Fruit fly (Drosophila melanogaster) whole organism, embryonic: Measurements from ENCODE around the gene Pnn.

Source experiments
- Adf1 ChIP-seq: fragments of 200-800 bp; sonication (Bioruptor generic); IDR thresholded peaks from 2 replicates; pipeline ENCODE4 v1.3.6; 2022; ENCODE audit warnings: missing biosample characterization, missing genetic modification characterization
- Bgb ChIP-seq: fragments of 200-800 bp; sonication (Bioruptor generic); IDR thresholded peaks from 2 replicates; pipeline ENCODE4 v1.3.6; 2022; ENCODE audit warnings: missing biosample characterization, missing genetic modification characterization; ENCODE audit not compliant: partially characterized antibody
- CG11723 ChIP-seq: fragments of 200-800 bp; sonication (Bioruptor generic); optimal IDR thresholded peaks from 2 replicates; lab custom pipeline; 2017; ENCODE audit warnings: missing biosample characterization, mild to moderate bottlenecking, missing genetic modification characterization
- CG13296 ChIP-seq: fragments of 200-800 bp; sonication (Bioruptor generic); optimal IDR thresholded peaks from 3 replicates; lab custom pipeline; 2018; ENCODE audit warnings: missing biosample characterization, mild to moderate bottlenecking, missing genetic modification characterization
- CG13624 ChIP-seq: fragments of 200-800 bp; sonication (Bioruptor generic); optimal IDR thresholded peaks from 2 replicates; lab custom pipeline; 2016; ENCODE audit warnings: missing biosample characterization, missing genetic modification characterization
- CG14860 ChIP-seq: fragments of 200-800 bp; sonication (Bioruptor generic); IDR thresholded peaks from 3 replicates; pipeline ENCODE4 v1.3.6; 2022; ENCODE audit warnings: missing biosample characterization, missing genetic modification characterization; ENCODE audit not compliant: partially characterized antibody
- CG1603 ChIP-seq: fragments of 200-800 bp; sonication (Bioruptor generic); optimal IDR thresholded peaks from 2 replicates; lab custom pipeline; 2019; ENCODE audit warnings: missing biosample characterization, mild to moderate bottlenecking, missing genetic modification characterization, moderate library complexity
- CG17328 ChIP-seq: fragments of 200-800 bp; sonication (Bioruptor generic); IDR thresholded peaks from 2 replicates; pipeline ENCODE4 v1.3.6; 2022; ENCODE audit warnings: missing biosample characterization, missing genetic modification characterization
- CG17361 ChIP-seq: fragments of 200-800 bp; sonication (Bioruptor generic); IDR thresholded peaks from 3 replicates; pipeline ENCODE4 v1.3.6; 2022; ENCODE audit warnings: missing biosample characterization, missing genetic modification characterization
- CG30020 ChIP-seq: fragments of 200-800 bp; optimal IDR thresholded peaks from 2 replicates; lab custom pipeline; 2019; ENCODE audit warnings: missing biosample characterization, mild to moderate bottlenecking, missing genetic modification characterization, moderate library complexity
- CG33557 ChIP-seq: fragments of 200-800 bp; sonication (Bioruptor generic); optimal IDR thresholded peaks from 2 replicates; lab custom pipeline; 2019; ENCODE audit warnings: missing biosample characterization, mild to moderate bottlenecking, missing genetic modification characterization, moderate library complexity
- CG4617 ChIP-seq: fragments of 200-800 bp; sonication (Bioruptor generic); optimal IDR thresholded peaks from 3 replicates; lab custom pipeline; 2016; ENCODE audit warnings: missing biosample characterization, missing genetic modification characterization, borderline replicate concordance
- CG4854 ChIP-seq: fragments of 200-800 bp; sonication (Bioruptor generic); optimal IDR thresholded peaks from 2 replicates; lab custom pipeline; 2016; ENCODE audit warnings: missing biosample characterization, missing genetic modification characterization, inconsistent platforms
- CG5953 ChIP-seq: fragments of 200-800 bp; sonication (Bioruptor generic); IDR thresholded peaks from 2 replicates; pipeline ENCODE4 v1.3.6; 2022; ENCODE audit warnings: missing biosample characterization, missing genetic modification characterization
- CG7372 ChIP-seq: fragments of 200-800 bp; sonication (Bioruptor generic); IDR thresholded peaks from 2 replicates; pipeline ENCODE4 v1.3.6; 2022; ENCODE audit warnings: missing biosample characterization, missing genetic modification characterization
- CG9727 ChIP-seq: fragments of 200-800 bp; sonication (Bioruptor generic); optimal IDR thresholded peaks from 3 replicates; lab custom pipeline; 2017; ENCODE audit warnings: missing biosample characterization, mild to moderate bottlenecking, missing genetic modification characterization
- Dbx ChIP-seq: fragments of 200-800 bp; sonication (Bioruptor generic); IDR thresholded peaks from 3 replicates; pipeline ENCODE4 v1.3.6; 2022; ENCODE audit warnings: missing biosample characterization, missing genetic modification characterization
- Dip2 ChIP-seq: fragments of 200-800 bp; sonication (Bioruptor generic); IDR thresholded peaks from 2 replicates; pipeline ENCODE4 v1.3.6; 2022; ENCODE audit warnings: missing biosample characterization, missing genetic modification characterization
- ERR ChIP-seq: fragments of 200-800 bp; sonication (Bioruptor generic); optimal IDR thresholded peaks from 2 replicates; lab custom pipeline; 2016; ENCODE audit warnings: missing biosample characterization, missing genetic modification characterization
- Hsf ChIP-seq: fragments of 200-800 bp; sonication (Bioruptor generic); optimal IDR thresholded peaks from 3 replicates; lab custom pipeline; 2016; ENCODE audit warnings: missing biosample characterization, missing genetic modification characterization
- Jarid2 ChIP-seq: fragments of 200-800 bp; sonication (Bioruptor generic); optimal IDR thresholded peaks from 3 replicates; lab custom pipeline; 2017; ENCODE audit warnings: mild to moderate bottlenecking, missing biosample characterization, missing genetic modification reagents, missing genetic modification characterization
- Opbp ChIP-seq: fragments of 200-800 bp; sonication (Bioruptor generic); IDR thresholded peaks from 3 replicates; pipeline ENCODE4 v1.3.6; 2022; ENCODE audit warnings: missing biosample characterization, missing genetic modification characterization; ENCODE audit not compliant: partially characterized antibody
- Optix ChIP-seq: fragments of 200-800 bp; sonication (Bioruptor generic); IDR thresholded peaks from 3 replicates; pipeline ENCODE4 v1.3.6; 2022; ENCODE audit warnings: missing biosample characterization, missing genetic modification characterization
- Pdp1 ChIP-seq, 2 experiments: fragments of 200-800 bp; sonication (Bioruptor generic); optimal IDR thresholded peaks; 3 replicates each; lab custom pipeline; 2016; ENCODE audit warnings: missing biosample characterization in 2 of 2, missing genetic modification characterization in 2 of 2, mild to moderate bottlenecking in 1 of 2, moderate library complexity in 1 of 2
- Scr ChIP-seq: fragments of 200-800 bp; sonication (Bioruptor generic); IDR thresholded peaks from 2 replicates; pipeline ENCODE4 v1.3.6; 2022; ENCODE audit warnings: missing biosample characterization, missing genetic modification characterization; ENCODE audit not compliant: partially characterized antibody
- Vsx1 ChIP-seq: fragments of 200-800 bp; sonication (Bioruptor generic); optimal IDR thresholded peaks from 2 replicates; lab custom pipeline; 2017; ENCODE audit warnings: missing biosample characterization, mild to moderate bottlenecking, missing genetic modification characterization, missing genetic modification reagents
- Xrp1 ChIP-seq: fragments of 200-800 bp; sonication (Bioruptor generic); IDR thresholded peaks from 2 replicates; pipeline ENCODE4 v1.3.6; 2022; ENCODE audit warnings: missing biosample characterization, missing genetic modification characterization
- cg ChIP-seq: fragments of 200-800 bp; sonication (Bioruptor generic); optimal IDR thresholded peaks from 3 replicates; lab custom pipeline; 2019; ENCODE audit warnings: missing biosample characterization, mild to moderate bottlenecking, missing genetic modification characterization, moderate library complexity
- crp ChIP-seq, 2 experiments: fragments of 200-800 bp; sonication (Bioruptor generic); optimal IDR thresholded peaks; 2 replicates in 1 of 2; 3 replicates in 1 of 2; lab custom pipeline; 2017; ENCODE audit warnings: missing biosample characterization in 2 of 2, missing genetic modification characterization in 2 of 2, mild to moderate bottlenecking in 1 of 2, moderate library complexity in 1 of 2
- ftz-f1 ChIP-seq: fragments of 200-800 bp; sonication (Bioruptor generic); optimal IDR thresholded peaks from 2 replicates; lab custom pipeline; 2016; ENCODE audit warnings: missing biosample characterization, missing genetic modification characterization
- gce ChIP-seq: fragments of 200-800 bp; sonication (Bioruptor generic); IDR thresholded peaks from 3 replicates; pipeline ENCODE4 v1.3.6; 2022; ENCODE audit warnings: missing biosample characterization, missing genetic modification characterization
- gcm ChIP-seq: fragments of 200-800 bp; sonication (Bioruptor generic); optimal IDR thresholded peaks from 2 replicates; lab custom pipeline; 2019; ENCODE audit warnings: missing biosample characterization, mild to moderate bottlenecking, missing genetic modification characterization, moderate library complexity
- grn ChIP-seq: fragments of 200-800 bp; sonication (Bioruptor generic); optimal IDR thresholded peaks from 3 replicates; lab custom pipeline; 2017; ENCODE audit warnings: missing biosample characterization, missing genetic modification characterization
- gro ChIP-seq: fragments of 200-800 bp; sonication (Bioruptor generic); optimal IDR thresholded peaks from 2 replicates; lab custom pipeline; 2016; ENCODE audit warnings: missing biosample characterization, missing genetic modification characterization
- her ChIP-seq: fragments of 200-800 bp; sonication (Bioruptor generic); optimal IDR thresholded peaks from 2 replicates; lab custom pipeline; 2016; ENCODE audit warnings: missing biosample characterization, missing genetic modification characterization
- kah ChIP-seq: fragments of 200-800 bp; sonication (Bioruptor generic); optimal IDR thresholded peaks from 2 replicates; lab custom pipeline; 2018; ENCODE audit warnings: missing biosample characterization, mild to moderate bottlenecking, missing genetic modification characterization
- nau ChIP-seq: fragments of 200-800 bp; sonication (Bioruptor generic); optimal IDR thresholded peaks from 3 replicates; lab custom pipeline; 2017; ENCODE audit warnings: missing biosample characterization, mild to moderate bottlenecking, missing genetic modification characterization, missing genetic modification reagents
- nerfin-1 ChIP-seq: fragments of 200-800 bp; sonication (Bioruptor generic); optimal IDR thresholded peaks from 3 replicates; lab custom pipeline; 2019; ENCODE audit warnings: missing biosample characterization, mild to moderate bottlenecking, missing genetic modification characterization, moderate library complexity
- pho ChIP-seq: fragments of 200-800 bp; sonication (Bioruptor generic); optimal IDR thresholded peaks from 2 replicates; lab custom pipeline; 2016; ENCODE audit warnings: missing biosample characterization, missing genetic modification characterization
- pros ChIP-seq: fragments of 200-800 bp; sonication (Bioruptor generic); optimal IDR thresholded peaks from 3 replicates; lab custom pipeline; 2019; ENCODE audit warnings: missing biosample characterization, mild to moderate bottlenecking, missing genetic modification characterization, moderate library complexity
- ro ChIP-seq: fragments of 200-800 bp; sonication (Bioruptor generic); IDR thresholded peaks from 2 replicates; pipeline ENCODE4 v1.3.6; 2022; ENCODE audit warnings: missing biosample characterization, missing genetic modification characterization
- row ChIP-seq: fragments of 200-800 bp; sonication (Bioruptor generic); IDR thresholded peaks from 3 replicates; pipeline ENCODE4 v1.3.6; 2022; ENCODE audit warnings: missing biosample characterization, missing genetic modification characterization
- run ChIP-seq: fragments of 200-800 bp; sonication (Bioruptor generic); optimal IDR thresholded peaks from 3 replicates; lab custom pipeline; 2018; ENCODE audit warnings: missing biosample characterization, mild to moderate bottlenecking, missing genetic modification characterization
- slbo ChIP-seq: fragments of 200-800 bp; sonication (Bioruptor generic); IDR thresholded peaks from 2 replicates; pipeline ENCODE4 v1.3.6; 2022; ENCODE audit warnings: missing biosample characterization, missing genetic modification characterization
- vnd ChIP-seq: fragments of 200-800 bp; sonication (Bioruptor generic); IDR thresholded peaks from 3 replicates; pipeline ENCODE4 v1.3.6; 2022; ENCODE audit warnings: missing biosample characterization, missing genetic modification characterization; ENCODE audit not compliant: partially characterized antibody

The Pnn gene

dm6 chr3R:9759360-9760191 lies 18.9 kb downstream of the Pnn start, which contains the start of gene Mpi (continued):
- TF ChIP-seq nau (GFP tag; lab: Kevin White, UChicago) (no peak), CG7372 (GFP tag; lab: Robert Waterston, UW) (no peak), Xrp1 (GFP tag; lab: Robert Waterston, UW) (peak; percentile 49; the same call in 1 of the 2 replicates), cg (no peak), CG4617 (GFP tag; lab: Kevin White, UChicago) (peak; percentile 63), row (GFP tag; lab: Robert Waterston, UW) (peak; percentile 92), Pdp1 (GFP tag; optimal IDR thresholded peaks at IDR 0.05; lab: Kevin White, UChicago) (peak in 1 of 2 experiments; percentile 33), Hsf (peak; percentile 13), Scr (GFP tag; lab: Robert Waterston, UW) (peak; percentile 66), Dbx (GFP tag; lab: Robert Waterston, UW) (0 out of 3 replicates have a peak, but pooled peaks have one; percentile 3), gcm (GFP tag; lab: Kevin White, UChicago) (no peak), CG13296 (GFP tag; lab: Kevin White, UChicago) (peak; percentile 29), Opbp (GFP tag; lab: Robert Waterston, UW) (no peak)

- TF ChIP-seq CG5953 (GFP tag; lab: Robert Waterston, UW) (no peak), Jarid2 (no peak), ERR (GFP tag; lab: Kevin White, UChicago) (no peak), CG33557 (GFP tag; lab: Kevin White, UChicago) (no peak), gce (no peak), ftz-f1 (GFP tag; lab: Kevin White, UChicago) (no peak), grn (GFP tag; lab: Kevin White, UChicago) (no peak), crp (GFP tag; optimal IDR thresholded peaks at IDR 0.05; lab: Kevin White, UChicago) (no peak), slbo (GFP tag; lab: Robert Waterston, UW) (peak; percentile 12; the same call in 1 of the 2 replicates), Adf1 (GFP tag; lab: Robert Waterston, UW) (no peak), CG4854 (GFP tag; lab: Kevin White, UChicago) (no peak), Optix (GFP tag; lab: Robert Waterston, UW) (no peak), pho (GFP tag; lab: Kevin White, UChicago) (no peak), gro (GFP tag; lab: Kevin White, UChicago) (no peak), Vsx1 (no peak), Bgb (peak; percentile 85), CG11723 (GFP tag; lab: Kevin White, UChicago) (no peak), her (GFP tag; lab: Kevin White, UChicago) (no peak), CG17328 (GFP tag; lab: Robert Waterston, UW) (no peak), nerfin-1 (tag; lab: Kevin White, UChicago) (no peak), ro (no peak), CG9727 (GFP tag; lab: Kevin White, UChicago) (peak; percentile 10), vnd (GFP tag; lab: Robert Waterston, UW) (peak; percentile 73; the same call in 2 of the 3 replicates), kah (no peak), run (tag; lab: Kevin White, UChicago) (no peak), CG14860 (GFP tag; lab: Robert Waterston, UW) (peak; percentile 64; the same call in 2 of the 3 replicates), Dip2 (GFP tag; lab: Robert Waterston, UW) (no peak), pros (no peak), CG30020 (tag; lab: Kevin White, UChicago) (peak; percentile 84), CG1603 (tag; lab: Kevin White, UChicago) (peak; percentile 17), CG13624 (GFP tag; lab: Kevin White, UChicago) (no peak), CG17361 (GFP tag; lab: Robert Waterston, UW) (peak; percentile 43; the same call in 1 of the 3 replicates)
Observed at dm6 chr3R:9762955-9763931, 22.5 kb downstream of the Pnn start, which contains the start of the genes Snap24 and CG8478. Snap24 (minus strand) TSS chr3R:9763150. CG8478 (plus strand) TSS chr3R:9763650.
